Worm (Caenorhabditis elegans) whole organism, L3 larva: ENCODE data around the gene F59A6.13.

Source experiments
- R02D3.7 ChIP-seq: fragments of 150-350 bp; optimal IDR thresholded peaks from 2 replicates; lab custom pipeline; 2014; ENCODE audit warnings: missing biosample characterization, missing genetic modification characterization
- ama-1 ChIP-seq: fragments of 150-350 bp; optimal IDR thresholded peaks from 2 replicates; lab custom pipeline; 2018
- ceh-16 ChIP-seq: sonication (generic microtip); optimal IDR thresholded peaks from 2 replicates; lab custom pipeline; 2017; ENCODE audit warnings: missing biosample characterization, missing genetic modification characterization
- lin-15B ChIP-seq: fragments of 150-350 bp; optimal IDR thresholded peaks from 2 replicates; lab custom pipeline; 2014; ENCODE audit warnings: missing biosample characterization, missing genetic modification characterization
- lin-39 ChIP-seq: fragments of 150-350 bp; optimal IDR thresholded peaks from 2 replicates; lab custom pipeline; 2018; ENCODE audit warnings: missing biosample characterization, missing genetic modification reagents, missing genetic modification characterization
- nhr-11 ChIP-seq: fragments of 150-350 bp; optimal IDR thresholded peaks from 2 replicates; lab custom pipeline; 2014; ENCODE audit warnings: missing biosample characterization, missing genetic modification characterization
- nhr-25 ChIP-seq: sonication (generic microtip); optimal IDR thresholded peaks from 2 replicates; lab custom pipeline; 2017; ENCODE audit warnings: missing biosample characterization, missing genetic modification characterization
- skn-1 ChIP-seq: fragments of 150-350 bp; optimal IDR thresholded peaks from 2 replicates; lab custom pipeline; 2014; ENCODE audit warnings: missing biosample characterization, missing genetic modification characterization
- unc-39 ChIP-seq: sonication (generic microtip); optimal IDR thresholded peaks from 4 replicates; lab custom pipeline; 2017; ENCODE audit warnings: missing biosample characterization, missing genetic modification characterization
- ztf-11 ChIP-seq: fragments of 150-350 bp; optimal IDR thresholded peaks from 2 replicates; lab custom pipeline; 2014; ENCODE audit warnings: missing biosample characterization, missing genetic modification characterization

DNA sequence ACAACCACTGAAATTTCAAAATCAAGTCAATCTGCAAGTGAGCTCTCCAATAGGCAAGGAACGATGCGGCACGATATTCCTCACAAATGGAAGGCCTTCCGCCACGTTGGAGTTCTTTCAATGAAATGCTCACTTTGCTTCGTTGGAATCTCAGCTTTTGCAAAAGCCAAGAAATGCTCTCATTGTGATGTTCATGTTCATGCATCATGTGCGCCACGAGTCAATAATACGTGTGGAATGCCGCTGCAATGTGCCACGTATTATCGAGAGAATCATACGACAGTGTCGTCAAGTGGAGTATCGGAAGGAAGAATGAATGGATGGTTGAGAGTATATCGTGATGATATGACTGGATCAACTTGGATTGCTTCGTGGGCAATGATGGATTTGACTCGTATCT, 20.7 kb upstream of the F59A6.13 start:
- no peak for TF ChIP-seq unc-39 (tag; lab: Kevin White, UChicago)
- TF ChIP-seq ceh-16 (tag; lab: Kevin White, UChicago), result no peak
- TF ChIP-seq lin-39, result no peak
- TF ChIP-seq nhr-25 (tag; lab: Kevin White, UChicago), result no peak
- no peak for TF ChIP-seq R02D3.7 (tag; lab: Kevin White, UChicago)
- TF ChIP-seq ama-1 (lab: Kevin White, UChicago), result no peak
- no peak for TF ChIP-seq lin-15B (tag; lab: Kevin White, UChicago)
- no peak for TF ChIP-seq nhr-11
- no peak for TF ChIP-seq ztf-11
- TF ChIP-seq skn-1 (tag; lab: Kevin White, UChicago), result no peak
